Worm (Caenorhabditis elegans): Measurements from ENCODE around the gene srlf-14.

- TF ChIP-seq B0310.2 (tag; optimal IDR thresholded peaks at IDR 0.05), result no peak
- no peak for TF ChIP-seq tbx-11 (GFP tag; IDR thresholded peaks at IDR 0.05)
- TF ChIP-seq F13C5.2 (tag; optimal IDR thresholded peaks at IDR 0.05), result no peak
- no peak for TF ChIP-seq ceh-13 (GFP tag; optimal IDR thresholded peaks at IDR 0.05)
- no peak for TF ChIP-seq hmg-4 (GFP tag; optimal IDR thresholded peaks at IDR 0.05)
Observed at ce11 chrIV:10881230-10881629, 12.9 kb downstream of the srlf-14 start, which contains the start of gene F13E9.13.

Measured in whole organism, early embryonic.